Worm (Caenorhabditis elegans) whole organism, young adult: ENCODE results near the gene dcaf-1.

Source experiments
- F23B12.7 ChIP-seq: sonication (generic microtip); optimal IDR thresholded peaks from 2 replicates; lab custom pipeline; 2017; ENCODE audit warnings: missing genetic modification characterization, mild to moderate bottlenecking, missing compliant biosample characterization, antibody characterized with exemption, moderate library complexity; ENCODE audit not compliant: insufficient read depth
- F57A8.1 ChIP-seq: fragments of 200-800 bp; sonication (Bioruptor generic); optimal IDR thresholded peaks from 2 replicates; lab custom pipeline; 2018; ENCODE audit warnings: mild to moderate bottlenecking, missing genetic modification characterization, moderate library complexity, missing compliant biosample characterization
- ets-4 ChIP-seq: fragments of 200-800 bp; sonication (Bioruptor generic); optimal IDR thresholded peaks from 2 replicates; lab custom pipeline; 2018; ENCODE audit warnings: mild to moderate bottlenecking, missing genetic modification characterization, missing compliant biosample characterization
- gei-17 ChIP-seq: fragments of 200-800 bp; sonication (Bioruptor generic); optimal IDR thresholded peaks from 2 replicates; lab custom pipeline; 2018; ENCODE audit warnings: mild to moderate bottlenecking, missing genetic modification characterization, missing compliant biosample characterization
- him-1 ChIP-seq: sonication (generic microtip); optimal IDR thresholded peaks from 2 replicates; lab custom pipeline; 2016; ENCODE audit warnings: missing genotype, missing genetic modification reagents, missing genetic modification characterization, missing compliant biosample characterization
- hlh-12 ChIP-seq: sonication (generic microtip); optimal IDR thresholded peaks from 2 replicates; lab custom pipeline; 2016; ENCODE audit warnings: missing genetic modification characterization, missing compliant biosample characterization
- lin-26 ChIP-seq: fragments of 200-800 bp; sonication (Bioruptor generic); IDR thresholded peaks from 2 replicates; pipeline ENCODE4 v1.3.6; 2022; ENCODE audit warnings: missing genetic modification reagents, missing genetic modification characterization, missing compliant biosample characterization
- lsy-27 ChIP-seq: sonication (generic microtip); optimal IDR thresholded peaks from 2 replicates; lab custom pipeline; 2017; ENCODE audit warnings: missing genetic modification characterization, mild to moderate bottlenecking, missing compliant biosample characterization, antibody characterized with exemption, missing genotype, borderline replicate concordance; ENCODE audit not compliant: insufficient read depth
- nfyb-1 ChIP-seq: fragments of 200-800 bp; sonication (Bioruptor generic); IDR thresholded peaks from 2 replicates; pipeline ENCODE4 v1.3.6; 2022; ENCODE audit warnings: missing genetic modification reagents, missing genetic modification characterization, missing compliant biosample characterization
- snpc-1.1 ChIP-seq: sonication (generic microtip); optimal IDR thresholded peaks from 2 replicates; lab custom pipeline; 2017; ENCODE audit warnings: missing genetic modification characterization, mild to moderate bottlenecking, missing compliant biosample characterization, antibody characterized with exemption, moderate library complexity, missing genotype, missing genetic modification reagents; ENCODE audit not compliant: insufficient read depth
- snpc-4 ChIP-seq, 5 experiments: fragments of 150-350 bp in 1 of 5; sonication (generic microtip) in 4 of 5; optimal IDR thresholded peaks; 2 replicates each; lab custom pipeline; 2014 to 2018; ENCODE audit warnings: missing genetic modification characterization in 5 of 5, missing biosample characterization in 3 of 5, antibody characterized with exemption in 2 of 5, mild to moderate bottlenecking in 2 of 5, missing compliant biosample characterization in 2 of 5, missing genotype in 2 of 5, moderate library complexity in 2 of 5, missing genetic modification reagents in 1 of 5
- unc-130 ChIP-seq: sonication (generic microtip); optimal IDR thresholded peaks from 2 replicates; lab custom pipeline; 2016; ENCODE audit warnings: missing genetic modification reagents, missing genetic modification characterization, missing compliant biosample characterization

ce11 chrIV:9742883-9743282 lies 36.4 kb upstream of the dcaf-1 start, which contains the start of gene C28D4.7:
- TF ChIP-seq lin-26 (GFP tag; lab: Robert Waterston, UW), result no peak
- TF ChIP-seq snpc-4 (GFP tag; optimal IDR thresholded peaks at IDR 0.05; lab: Kevin White, UChicago), result no peak
- TF ChIP-seq snpc-4 (tag; optimal IDR thresholded peaks at IDR 0.05; lab: Kevin White, UChicago), result no peak
- TF ChIP-seq F57A8.1 (GFP tag; lab: Kevin White, UChicago), result no peak
- no peak for TF ChIP-seq ets-4
- TF ChIP-seq snpc-1.1 (tag; lab: Kevin White, UChicago), result no peak
- TF ChIP-seq lsy-27, result no peak
- TF ChIP-seq gei-17, result no peak
- TF ChIP-seq nfyb-1 (GFP tag; lab: Robert Waterston, UW), result no peak
- no peak for TF ChIP-seq F23B12.7 (tag; lab: Kevin White, UChicago)
- no peak for TF ChIP-seq hlh-12 (tag; lab: Kevin White, UChicago)
- TF ChIP-seq him-1 (tag; lab: Kevin White, UChicago), result no peak
- no peak for TF ChIP-seq unc-130 (GFP tag; lab: Kevin White, UChicago)
